Worm (Caenorhabditis elegans) whole organism, young adult: Measurements from ENCODE around the gene klp-11.

Experiments used
- B0261.1 ChIP-seq: sonication (generic microtip); optimal IDR thresholded peaks from 2 replicates; lab custom pipeline; 2016; ENCODE audit warnings: mild to moderate bottlenecking, missing genetic modification characterization, moderate library complexity, missing compliant biosample characterization
- F39B2.1 ChIP-seq: fragments of 200-800 bp; sonication (Bioruptor generic); IDR thresholded peaks from 2 replicates; pipeline ENCODE4 v1.3.6; 2022; ENCODE audit warnings: missing genetic modification reagents, missing genetic modification characterization, missing compliant biosample characterization
- F49E8.2 ChIP-seq: sonication (generic microtip); optimal IDR thresholded peaks from 3 replicates; lab custom pipeline; 2017; ENCODE audit warnings: missing genetic modification characterization, mild to moderate bottlenecking, missing compliant biosample characterization, antibody characterized with exemption, moderate library complexity; ENCODE audit not compliant: insufficient read depth
- F57A8.1 ChIP-seq: fragments of 200-800 bp; sonication (Bioruptor generic); optimal IDR thresholded peaks from 2 replicates; lab custom pipeline; 2018; ENCODE audit warnings: mild to moderate bottlenecking, missing genetic modification characterization, moderate library complexity, missing compliant biosample characterization
- F57C9.4 ChIP-seq: sonication (generic microtip); optimal IDR thresholded peaks from 2 replicates; lab custom pipeline; 2017; ENCODE audit warnings: mild to moderate bottlenecking, missing genetic modification characterization, missing compliant biosample characterization
- K12H6.12 ChIP-seq: fragments of 200-800 bp; sonication (Bioruptor generic); optimal IDR thresholded peaks from 2 replicates; lab custom pipeline; 2018; ENCODE audit warnings: mild to moderate bottlenecking, missing genetic modification characterization, missing compliant biosample characterization
- Y79H2A.3 ChIP-seq: fragments of 200-800 bp; sonication (Bioruptor generic); conservative IDR thresholded peaks from 2 replicates; pipeline ENCODE4 v1.3.6; 2022; ENCODE audit warnings: missing genetic modification reagents, missing genetic modification characterization, missing compliant biosample characterization
- attf-3 ChIP-seq: fragments of 200-800 bp; sonication (Bioruptor generic); conservative IDR thresholded peaks from 2 replicates; pipeline ENCODE4 v1.3.6; 2022; ENCODE audit warnings: missing genetic modification reagents, missing genetic modification characterization, missing compliant biosample characterization
- ceh-100 ChIP-seq: fragments of 200-800 bp; sonication (Bioruptor generic); IDR thresholded peaks from 2 replicates; pipeline ENCODE4 v1.3.6; 2022; ENCODE audit warnings: missing genetic modification reagents, missing genetic modification characterization, missing compliant biosample characterization
- ceh-27 ChIP-seq: fragments of 200-800 bp; sonication (Bioruptor generic); optimal IDR thresholded peaks from 2 replicates; lab custom pipeline; 2018; ENCODE audit warnings: mild to moderate bottlenecking, missing genetic modification characterization, moderate library complexity, missing compliant biosample characterization
- ceh-91 ChIP-seq: fragments of 200-800 bp; sonication (Bioruptor generic); IDR thresholded peaks from 2 replicates; pipeline ENCODE4 v1.3.6; 2022; ENCODE audit warnings: missing genetic modification reagents, missing genetic modification characterization, missing compliant biosample characterization
- chd-7 ChIP-seq: sonication (generic microtip); optimal IDR thresholded peaks from 2 replicates; lab custom pipeline; 2016; ENCODE audit warnings: mild to moderate bottlenecking, missing genetic modification characterization, moderate library complexity, missing compliant biosample characterization
- die-1 ChIP-seq: sonication (generic microtip); optimal IDR thresholded peaks from 2 replicates; lab custom pipeline; 2016; ENCODE audit warnings: missing genotype, mild to moderate bottlenecking, missing genetic modification characterization, missing compliant biosample characterization
- dox-1 ChIP-seq: fragments of 200-800 bp; sonication (Bioruptor generic); IDR thresholded peaks from 2 replicates; pipeline ENCODE4 v1.3.6; 2022; ENCODE audit warnings: missing genetic modification reagents, missing genetic modification characterization, missing compliant biosample characterization
- egrh-3 ChIP-seq: fragments of 200-800 bp; sonication (Bioruptor generic); IDR thresholded peaks from 2 replicates; pipeline ENCODE4 v1.3.6; 2022; ENCODE audit warnings: missing genetic modification reagents, missing genetic modification characterization, missing compliant biosample characterization
- fkh-3 ChIP-seq: sonication (generic microtip); optimal IDR thresholded peaks from 2 replicates; lab custom pipeline; 2016; ENCODE audit warnings: mild to moderate bottlenecking, missing genetic modification characterization, missing compliant biosample characterization
- hmg-1.2 ChIP-seq: fragments of 200-800 bp; sonication (Bioruptor generic); IDR thresholded peaks from 2 replicates; pipeline ENCODE4 v1.3.6; 2022; ENCODE audit warnings: missing genetic modification reagents, missing genetic modification characterization, missing compliant biosample characterization
- hrde-1 ChIP-seq: sonication (generic microtip); optimal IDR thresholded peaks from 2 replicates; lab custom pipeline; 2016; ENCODE audit warnings: missing genetic modification characterization, mild to moderate bottlenecking, missing compliant biosample characterization, moderate library complexity, missing genotype, missing genetic modification reagents, borderline replicate concordance
- let-526 ChIP-seq: fragments of 200-800 bp; sonication (Bioruptor generic); IDR thresholded peaks from 2 replicates; pipeline ENCODE4 v1.3.6; 2022; ENCODE audit warnings: missing genetic modification reagents, missing genetic modification characterization, missing compliant biosample characterization
- lin-40 ChIP-seq: sonication (generic microtip); optimal IDR thresholded peaks from 2 replicates; lab custom pipeline; 2016; ENCODE audit warnings: missing genetic modification characterization, mild to moderate bottlenecking, missing compliant biosample characterization, missing genotype, missing genetic modification reagents
- madf-10 ChIP-seq: sonication (generic microtip); optimal IDR thresholded peaks from 2 replicates; lab custom pipeline; 2016; ENCODE audit warnings: mild to moderate bottlenecking, missing genetic modification characterization, missing compliant biosample characterization
- madf-3 ChIP-seq: fragments of 200-800 bp; sonication (Bioruptor generic); IDR thresholded peaks from 2 replicates; pipeline ENCODE4 v1.3.6; 2022; ENCODE audit warnings: missing genetic modification reagents, missing genetic modification characterization, missing compliant biosample characterization
- nfyb-1 ChIP-seq: fragments of 200-800 bp; sonication (Bioruptor generic); IDR thresholded peaks from 2 replicates; pipeline ENCODE4 v1.3.6; 2022; ENCODE audit warnings: missing genetic modification reagents, missing genetic modification characterization, missing compliant biosample characterization
- nhr-120 ChIP-seq: fragments of 200-800 bp; sonication (Bioruptor generic); IDR thresholded peaks from 2 replicates; pipeline ENCODE4 v1.3.6; 2022; ENCODE audit warnings: missing genetic modification characterization, missing compliant biosample characterization
- nhr-80 ChIP-seq: sonication (generic microtip); optimal IDR thresholded peaks from 2 replicates; lab custom pipeline; 2016; ENCODE audit warnings: missing genetic modification characterization, missing compliant biosample characterization
- pbrm-1 ChIP-seq: fragments of 200-800 bp; sonication (Bioruptor generic); IDR thresholded peaks from 2 replicates; pipeline ENCODE4 v1.3.6; 2022; ENCODE audit warnings: missing genetic modification reagents, missing genetic modification characterization, missing compliant biosample characterization
- pha-4 ChIP-seq: fragments of 150-350 bp; sonication (generic microtip); optimal IDR thresholded peaks from 2 replicates; lab custom pipeline; 2014; ENCODE audit warnings: missing biosample characterization, missing genetic modification reagents, missing genetic modification characterization
- snpc-1.1 ChIP-seq: sonication (generic microtip); optimal IDR thresholded peaks from 2 replicates; lab custom pipeline; 2017; ENCODE audit warnings: missing genetic modification characterization, mild to moderate bottlenecking, missing compliant biosample characterization, antibody characterized with exemption, moderate library complexity, missing genotype, missing genetic modification reagents; ENCODE audit not compliant: insufficient read depth
- snpc-3.4 ChIP-seq: sonication (generic microtip); optimal IDR thresholded peaks from 2 replicates; lab custom pipeline; 2017; ENCODE audit warnings: missing genetic modification characterization, mild to moderate bottlenecking, missing compliant biosample characterization, antibody characterized with exemption, moderate library complexity, missing genotype, missing genetic modification reagents
- tbx-9 ChIP-seq: sonication (generic microtip); optimal IDR thresholded peaks from 2 replicates; lab custom pipeline; 2016; ENCODE audit warnings: borderline replicate concordance, missing genetic modification characterization, inconsistent platforms, missing compliant biosample characterization
- unc-130 ChIP-seq: sonication (generic microtip); optimal IDR thresholded peaks from 2 replicates; lab custom pipeline; 2016; ENCODE audit warnings: missing genetic modification reagents, missing genetic modification characterization, missing compliant biosample characterization
- unc-62 ChIP-seq: fragments of 150-350 bp; optimal IDR thresholded peaks from 2 replicates; lab custom pipeline; 2014; ENCODE audit warnings: missing biosample characterization, missing genetic modification reagents, missing genetic modification characterization
- xnd-1 ChIP-seq: sonication (generic microtip); optimal IDR thresholded peaks from 2 replicates; lab custom pipeline; 2016; ENCODE audit warnings: missing genotype, missing genetic modification reagents, missing genetic modification characterization, missing compliant biosample characterization
- ztf-28 ChIP-seq: fragments of 200-800 bp; sonication (Bioruptor generic); IDR thresholded peaks from 2 replicates; pipeline ENCODE4 v1.3.6; 2022; ENCODE audit warnings: missing genetic modification reagents, missing genetic modification characterization, missing compliant biosample characterization

The klp-11 gene

ce11 chrIV:8769539-8769938 lies 7.7 kb upstream of the klp-11 start, which contains the start of gene F20C5.5:
Gene F20C5.5 (minus strand): TSS chrIV:8769639.
- TF ChIP-seq K12H6.12 (tag; lab: Kevin White, UChicago) (no peak), nhr-80 (tag; lab: Kevin White, UChicago) (no peak), F57A8.1 (GFP tag; lab: Kevin White, UChicago) (no peak), let-526 (GFP tag; lab: Robert Waterston, UW) (no peak), ceh-27 (no peak), die-1 (no peak), chd-7 (tag; lab: Kevin White, UChicago) (no peak), F39B2.1 (GFP tag; lab: Robert Waterston, UW) (no peak), egrh-3 (GFP tag; lab: Robert Waterston, UW) (no peak)

DNA sequence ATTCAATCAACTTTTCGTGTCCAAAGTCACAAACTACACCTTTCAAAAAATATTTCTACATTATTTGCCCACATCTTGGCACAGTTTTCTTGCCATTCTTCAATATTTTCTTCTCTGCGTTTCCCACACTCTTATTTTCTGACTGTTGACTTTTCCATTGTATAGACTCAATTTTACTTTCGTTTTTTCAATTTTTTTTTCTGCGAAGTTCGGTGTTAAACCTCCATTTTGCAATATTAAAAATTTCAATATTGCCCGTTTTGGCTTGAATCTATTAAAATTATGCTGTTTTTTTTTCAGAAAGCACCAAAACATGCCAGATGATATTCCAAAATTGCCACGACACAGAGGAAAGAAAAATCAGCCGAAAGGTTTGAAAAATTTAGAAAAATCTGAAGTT lies 2.7 kb upstream of the klp-11 start, which contains the start of gene cdc-50.B:
Gene cdc-50.B (plus strand): TSS at position 301 of the 400 bp plus-strand sequence.
- TF ChIP-seq ztf-28 (GFP tag; lab: Robert Waterston, UW), result no peak
- TF ChIP-seq unc-62, result no peak
- TF ChIP-seq pbrm-1 (GFP tag; lab: Robert Waterston, UW), result no peak
- no peak for TF ChIP-seq F57C9.4
- no peak for TF ChIP-seq tbx-9 (tag; lab: Kevin White, UChicago)
- TF ChIP-seq attf-3 (GFP tag; lab: Robert Waterston, UW), result no peak
- TF ChIP-seq ceh-91 (GFP tag; lab: Robert Waterston, UW), result no peak
- no peak for TF ChIP-seq lin-40
- TF ChIP-seq B0261.1, result no peak
- TF ChIP-seq ceh-100 (GFP tag; lab: Robert Waterston, UW), result no peak
- TF ChIP-seq pha-4 (tag; lab: Kevin White, UChicago), result no peak
- no peak for TF ChIP-seq fkh-3 (tag; lab: Kevin White, UChicago)
- no peak for TF ChIP-seq unc-130 (GFP tag; lab: Kevin White, UChicago)
- TF ChIP-seq Y79H2A.3 (GFP tag; lab: Robert Waterston, UW), result no peak
- TF ChIP-seq xnd-1 (tag; lab: Kevin White, UChicago), result no peak
- TF ChIP-seq snpc-3.4 (tag; lab: Kevin White, UChicago), result no peak
- TF ChIP-seq F49E8.2 (tag; lab: Kevin White, UChicago), result no peak
- no peak for TF ChIP-seq madf-3 (GFP tag; lab: Robert Waterston, UW)

DNA sequence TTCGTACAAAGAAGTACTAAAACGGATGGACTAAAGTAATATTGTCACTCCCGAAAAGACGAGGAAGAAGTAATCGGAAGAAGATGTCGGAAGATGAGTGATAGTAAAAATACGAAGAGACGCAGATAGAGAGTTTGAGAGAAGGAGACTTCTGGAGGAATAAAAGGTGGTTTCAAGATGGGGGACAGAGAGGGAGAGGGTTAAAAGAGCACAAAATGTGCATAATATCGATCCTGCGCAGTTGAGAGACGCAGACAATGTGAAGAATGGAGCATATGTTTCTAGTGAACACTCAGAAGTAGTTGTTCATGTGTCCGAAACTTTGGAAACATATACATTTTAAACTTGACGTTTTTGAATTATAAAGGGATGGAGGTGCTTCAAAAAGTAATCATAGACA lies 605 bp upstream of the klp-11 start:
- TF ChIP-seq hmg-1.2 (GFP tag; lab: Robert Waterston, UW) (peak; percentile 60; the same call in 1 of the 2 replicates), madf-10 (tag; lab: Kevin White, UChicago) (peak; percentile 88), attf-3 (GFP tag; lab: Robert Waterston, UW) (no peak)

DNA sequence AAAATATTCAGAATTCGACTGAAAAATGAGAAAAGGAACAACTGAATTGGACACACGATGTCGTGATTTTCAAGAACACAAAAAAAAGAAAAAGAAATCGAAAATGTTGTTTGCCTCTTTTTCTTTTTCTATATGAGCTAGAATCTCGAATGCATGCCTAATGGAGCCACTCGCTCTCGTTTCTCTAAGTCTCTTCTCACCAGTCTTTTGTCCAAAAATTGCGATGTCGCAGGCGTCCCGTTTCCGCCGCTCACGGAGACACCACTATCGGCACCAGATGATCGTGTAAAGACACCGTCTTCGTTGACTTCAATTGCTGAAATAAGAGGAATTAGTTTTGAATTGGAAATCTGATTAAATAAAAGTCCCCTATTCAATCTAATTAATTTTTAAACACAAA lies 3.2 kb downstream of the klp-11 start:
- TF ChIP-seq nhr-80 (tag; lab: Kevin White, UChicago) (no peak), nhr-120 (GFP tag; lab: Robert Waterston, UW) (no peak), dox-1 (no peak), snpc-1.1 (tag; lab: Kevin White, UChicago) (no peak), hrde-1 (tag; lab: Kevin White, UChicago) (no peak), nfyb-1 (GFP tag; lab: Robert Waterston, UW) (no peak), madf-10 (tag; lab: Kevin White, UChicago) (peak; percentile 99), hmg-1.2 (GFP tag; lab: Robert Waterston, UW) (peak; percentile 47; the same call in 1 of the 2 replicates)
